Worm (Caenorhabditis elegans): Measurements from ENCODE around the gene spig-6.

ce11 chrV:16483044-16483443, 1.7 kb downstream of the spig-6 start, which contains the start of gene F57E7.2:
- TF ChIP-seq fkh-10 (GFP tag; optimal IDR thresholded peaks at IDR 0.05): no peak
- no peak for TF ChIP-seq nhr-237 (tag; optimal IDR thresholded peaks at IDR 0.05)
- no peak for TF ChIP-seq elt-3 (tag; optimal IDR thresholded peaks at IDR 0.05)
- no peak for TF ChIP-seq ceh-82 (tag; optimal IDR thresholded peaks at IDR 0.05)
- no peak for TF ChIP-seq skn-1 (tag; optimal IDR thresholded peaks at IDR 0.05)
- no peak for TF ChIP-seq ceh-16 (tag; optimal IDR thresholded peaks at IDR 0.05)
- no peak for TF ChIP-seq mml-1 (tag; optimal IDR thresholded peaks at IDR 0.05)
- TF ChIP-seq R02D3.7 (tag; optimal IDR thresholded peaks at IDR 0.05): no peak
- no peak for TF ChIP-seq ama-1 (optimal IDR thresholded peaks at IDR 0.05)
- TF ChIP-seq mdl-1 (tag; optimal IDR thresholded peaks at IDR 0.05): no peak
- no peak for TF ChIP-seq snpc-4 (tag; optimal IDR thresholded peaks at IDR 0.05)

Data from whole organism, L3 larva.